Worm (Caenorhabditis elegans) whole organism, young adult: ENCODE measurements around the gene clec-212.

Source experiments
- F49E8.2 ChIP-seq: sonication (generic microtip); optimal IDR thresholded peaks from 3 replicates; lab custom pipeline; 2017; ENCODE audit warnings: missing genetic modification characterization, mild to moderate bottlenecking, missing compliant biosample characterization, antibody characterized with exemption, moderate library complexity; ENCODE audit not compliant: insufficient read depth
- F55B11.4 ChIP-seq: sonication (generic microtip); optimal IDR thresholded peaks from 2 replicates; lab custom pipeline; 2016; ENCODE audit warnings: missing compliant biosample characterization, missing genetic modification characterization, borderline replicate concordance; ENCODE audit not compliant: insufficient read depth
- ceh-100 ChIP-seq: fragments of 200-800 bp; sonication (Bioruptor generic); IDR thresholded peaks from 2 replicates; pipeline ENCODE4 v1.3.6; 2022; ENCODE audit warnings: missing genetic modification reagents, missing genetic modification characterization, missing compliant biosample characterization
- unc-62 ChIP-seq: fragments of 150-350 bp; optimal IDR thresholded peaks from 2 replicates; lab custom pipeline; 2014; ENCODE audit warnings: missing biosample characterization, missing genetic modification reagents, missing genetic modification characterization
- zim-3 ChIP-seq: sonication (generic microtip); optimal IDR thresholded peaks from 2 replicates; lab custom pipeline; 2017; ENCODE audit warnings: mild to moderate bottlenecking, missing genetic modification characterization, moderate library complexity, missing compliant biosample characterization

DNA sequence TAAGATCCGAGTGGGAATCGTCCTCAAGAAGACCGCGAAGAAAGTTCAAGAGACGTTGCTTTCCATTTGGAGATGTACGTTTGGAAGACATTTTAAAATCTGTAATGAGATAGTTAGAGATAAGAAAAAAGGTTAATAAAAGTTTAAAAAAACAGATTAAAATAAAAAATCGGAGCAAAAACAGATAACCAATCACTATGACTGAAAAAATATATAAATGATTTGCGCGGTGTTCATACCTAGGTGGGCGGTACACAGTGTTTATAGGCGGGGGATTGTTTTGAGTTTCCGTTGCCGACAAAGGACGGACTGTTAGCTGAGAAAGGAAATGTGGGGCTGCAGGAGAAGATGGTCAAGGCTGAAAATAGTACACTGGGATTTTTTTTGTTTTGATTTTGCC lies 11.5 kb downstream of the clec-212 start, which contains the start of gene ets-7:
- TF ChIP-seq F55B11.4 = no peak
- TF ChIP-seq zim-3 (tag; lab: Kevin White, UChicago) = no peak
- no peak for TF ChIP-seq F49E8.2
- TF ChIP-seq ceh-100 (GFP tag; lab: Robert Waterston, UW) = no peak
- TF ChIP-seq unc-62 (GFP tag; lab: Kevin White, UChicago) = no peak
